Fruit fly (Drosophila melanogaster): ENCODE measurements around the gene CG6763.

Gene CG6763

DNA sequence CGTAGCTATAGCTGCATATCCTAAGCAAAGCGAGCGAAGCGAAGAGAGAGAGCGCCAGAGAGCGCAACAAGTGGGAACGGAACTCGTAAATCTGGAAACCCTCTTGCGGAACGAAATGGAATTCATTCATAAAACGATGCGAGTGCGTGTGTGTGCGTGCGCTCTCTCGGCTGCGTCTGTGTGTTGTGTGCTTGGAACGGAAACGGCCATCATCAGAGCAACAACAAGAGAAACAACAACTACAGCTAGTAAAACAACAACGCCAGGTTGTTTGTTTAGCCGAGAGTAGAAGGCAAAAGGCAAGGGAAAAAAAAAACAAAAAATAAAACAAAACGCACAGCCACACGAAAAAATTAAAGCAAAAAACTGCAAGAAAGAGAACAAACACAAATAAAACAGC, 30.5 kb downstream of the CG6763 start (continued):
- TF ChIP-seq CG17829 (tag; optimal IDR thresholded peaks at IDR 0.05) (peak; percentile 22), CG1529 (GFP tag; optimal IDR thresholded peaks at IDR 0.05) (no peak), chinmo (GFP tag; IDR thresholded peaks at IDR 0.05; ENCODE audit: partially characterized antibody) (peak; percentile 94), salm (tag; optimal IDR thresholded peaks at IDR 0.05) (peak; percentile 20), caup (GFP tag; optimal IDR thresholded peaks at IDR 0.05; ENCODE audit: severe bottlenecking) (peak; percentile 73), Pdp1 (GFP tag; optimal IDR thresholded peaks at IDR 0.05) (peak in 1 of 2 experiments; percentile 32), HmgD (GFP tag; optimal IDR thresholded peaks at IDR 0.05) (peak; percentile 49), mirr (GFP tag; optimal IDR thresholded peaks at IDR 0.05) (peak; percentile 88), CG17802 (tag; optimal IDR thresholded peaks at IDR 0.05) (no peak), h (optimal IDR thresholded peaks at IDR 0.05) (no peak), CG15514 (GFP tag; optimal IDR thresholded peaks at IDR 0.05) (peak; percentile 49), abd-A (tag; optimal IDR thresholded peaks at IDR 0.05) (peak; percentile 49), Sox100B (GFP tag; optimal IDR thresholded peaks at IDR 0.05) (peak; percentile 54), jing (GFP tag; optimal IDR thresholded peaks at IDR 0.05) (no peak), bab2 (GFP tag; optimal IDR thresholded peaks at IDR 0.05) (no peak), CG16813 (GFP tag; IDR thresholded peaks at IDR 0.05; ENCODE audit: partially characterized antibody) (no peak), Poxn (GFP tag; IDR thresholded peaks at IDR 0.05) (no peak), ato (GFP tag; IDR thresholded peaks at IDR 0.05; ENCODE audit: partially characterized antibody) (no peak), CG6254 (GFP tag; optimal IDR thresholded peaks at IDR 0.05) (peak; percentile 68), Dip2 (GFP tag; IDR thresholded peaks at IDR 0.05) (no peak), CG14441 (GFP tag; IDR thresholded peaks at IDR 0.05) (0 out of 2 replicates have a peak, but pooled peaks have one; percentile 5), CG16779 (GFP tag; IDR thresholded peaks at IDR 0.05) (no peak), twi (tag; optimal IDR thresholded peaks at IDR 0.05) (peak; percentile 16), cg (GFP tag; optimal IDR thresholded peaks at IDR 0.05) (peak; percentile 90), bbx (GFP tag; IDR thresholded peaks at IDR 0.05; ENCODE audit: partially characterized antibody) (no peak), Max (GFP tag; optimal IDR thresholded peaks at IDR 0.05) (no peak), CG2116 (GFP tag; optimal IDR thresholded peaks at IDR 0.05) (peak; percentile 21), lov (optimal IDR thresholded peaks at IDR 0.05) (no peak), lov (GFP tag; IDR thresholded peaks at IDR 0.05) (peak; percentile 55; the same call in 1 of the 3 replicates), CG18599 (GFP tag; optimal IDR thresholded peaks at IDR 0.05) (peak; percentile 42), dati (GFP tag; IDR thresholded peaks at IDR 0.05) (no peak), ken (GFP tag; IDR thresholded peaks at IDR 0.05) (no peak), E2f1 (GFP tag; IDR thresholded peaks at IDR 0.05) (no peak; the same call in 1 of the 2 replicates), Nf-YC (tag; optimal IDR thresholded peaks at IDR 0.05) (peak; percentile 63), Taf1 (GFP tag; IDR thresholded peaks at IDR 0.05) (no peak), Asciz (GFP tag; optimal IDR thresholded peaks at IDR 0.05) (peak; percentile 47), Fer3 (tag; optimal IDR thresholded peaks at IDR 0.05) (peak; percentile 48), Eip74EF (GFP tag; optimal IDR thresholded peaks at IDR 0.05) (peak in 1 of 2 experiments; percentile 66), ewg (GFP tag; optimal IDR thresholded peaks at IDR 0.05) (no peak), kni (GFP tag; optimal IDR thresholded peaks at IDR 0.05) (peak; percentile 85), ab (GFP tag; optimal IDR thresholded peaks at IDR 0.05) (no peak), Meics (GFP tag; optimal IDR thresholded peaks at IDR 0.05) (peak; percentile 50), CG5953 (GFP tag; IDR thresholded peaks at IDR 0.05) (no peak), HLH4C (GFP tag; IDR thresholded peaks at IDR 0.05; ENCODE audit: partially characterized antibody) (no peak), Rfx (GFP tag; IDR thresholded peaks at IDR 0.05) (peak; percentile 51; the same call in 1 of the 2 replicates), dmrt11E (tag; optimal IDR thresholded peaks at IDR 0.05) (no peak), CG18476 (GFP tag; optimal IDR thresholded peaks at IDR 0.05) (no peak), crp (GFP tag; optimal IDR thresholded peaks at IDR 0.05) (no peak)

Measured in whole organism, embryonic.